Fruit fly (Drosophila melanogaster) whole organism, prepupa: Measurements from ENCODE around the gene CheA75a.

Experiments
- CG10631 ChIP-seq: fragments of 200-800 bp; sonication (Bioruptor generic); optimal IDR thresholded peaks from 2 replicates; lab custom pipeline; 2016; ENCODE audit warnings: missing biosample characterization, missing genetic modification characterization
- CG10669 ChIP-seq: fragments of 200-800 bp; sonication (Bioruptor generic); optimal IDR thresholded peaks from 3 replicates; lab custom pipeline; 2018; ENCODE audit warnings: missing biosample characterization, mild to moderate bottlenecking, missing genetic modification characterization, moderate library complexity
- CG11762 ChIP-seq: fragments of 200-800 bp; sonication (Bioruptor generic); optimal IDR thresholded peaks from 3 replicates; lab custom pipeline; 2016; ENCODE audit warnings: missing biosample characterization, missing genetic modification characterization; ENCODE audit not compliant: insufficient read depth
- CG11902 ChIP-seq: fragments of 200-800 bp; sonication (Bioruptor generic); optimal IDR thresholded peaks from 3 replicates; lab custom pipeline; 2016; ENCODE audit warnings: missing biosample characterization, missing genetic modification characterization
- CG15336 ChIP-seq: fragments of 200-800 bp; sonication (Bioruptor generic); IDR thresholded peaks from 2 replicates; pipeline ENCODE4 v1.3.6; 2022; ENCODE audit warnings: missing biosample characterization, missing genetic modification characterization
- CG16779 ChIP-seq: fragments of 200-800 bp; sonication (Bioruptor generic); optimal IDR thresholded peaks from 3 replicates; lab custom pipeline; 2017; ENCODE audit warnings: missing biosample characterization, mild to moderate bottlenecking, missing genetic modification characterization
- CG3032 ChIP-seq: fragments of 200-800 bp; optimal IDR thresholded peaks from 2 replicates; lab custom pipeline; 2019; ENCODE audit warnings: missing biosample characterization, mild to moderate bottlenecking, missing genetic modification characterization, moderate library complexity
- CG31627 ChIP-seq: fragments of 200-800 bp; sonication (Bioruptor generic); optimal IDR thresholded peaks from 3 replicates; lab custom pipeline; 2016; ENCODE audit warnings: missing biosample characterization, missing genetic modification characterization
- CG34406 ChIP-seq: fragments of 200-800 bp; sonication (Bioruptor generic); optimal IDR thresholded peaks from 3 replicates; lab custom pipeline; 2016; ENCODE audit warnings: missing biosample characterization, missing genetic modification characterization
- CG4318 ChIP-seq: fragments of 200-800 bp; sonication (Bioruptor generic); optimal IDR thresholded peaks from 3 replicates; lab custom pipeline; 2017; ENCODE audit warnings: missing biosample characterization, mild to moderate bottlenecking, missing genetic modification characterization
- CG6163 ChIP-seq: fragments of 200-800 bp; sonication (Bioruptor generic); IDR thresholded peaks from 3 replicates; pipeline ENCODE4 v1.3.6; 2022; ENCODE audit warnings: missing biosample characterization, missing genetic modification characterization
- CG6792 ChIP-seq: fragments of 200-800 bp; sonication (Bioruptor generic); optimal IDR thresholded peaks from 3 replicates; lab custom pipeline; 2016; ENCODE audit warnings: missing biosample characterization, missing genetic modification characterization
- CG6808 ChIP-seq: fragments of 200-800 bp; sonication (Bioruptor generic); optimal IDR thresholded peaks from 3 replicates; lab custom pipeline; 2017; ENCODE audit warnings: missing biosample characterization, missing genetic modification characterization, mild to moderate bottlenecking, moderate library complexity, missing genetic modification reagents
- CG7368 ChIP-seq: fragments of 200-800 bp; sonication (Bioruptor generic); optimal IDR thresholded peaks from 3 replicates; lab custom pipeline; 2016; ENCODE audit warnings: missing biosample characterization, missing genetic modification characterization
- CG8319 ChIP-seq: fragments of 200-800 bp; sonication (Bioruptor generic); optimal IDR thresholded peaks from 3 replicates; lab custom pipeline; 2016; ENCODE audit warnings: missing biosample characterization, missing genetic modification characterization
- CG8632 ChIP-seq: fragments of 200-800 bp; sonication (Bioruptor generic); optimal IDR thresholded peaks from 3 replicates; lab custom pipeline; 2016; ENCODE audit warnings: missing biosample characterization, missing genetic modification characterization
- CG9139 ChIP-seq: fragments of 200-800 bp; sonication (Bioruptor generic); optimal IDR thresholded peaks from 3 replicates; lab custom pipeline; 2017; ENCODE audit warnings: missing biosample characterization, mild to moderate bottlenecking, missing genetic modification characterization
- Eip75B ChIP-seq: fragments of 200-800 bp; sonication (Bioruptor generic); optimal IDR thresholded peaks from 3 replicates; lab custom pipeline; 2016; ENCODE audit warnings: missing biosample characterization, missing genetic modification characterization
- Eip78C ChIP-seq: fragments of 200-800 bp; sonication (Bioruptor generic); peaks from one replicate; lab custom pipeline; 2016; ENCODE audit warnings: missing biosample characterization, missing genetic modification characterization
- Ets21C ChIP-seq: fragments of 200-800 bp; sonication (Bioruptor generic); optimal IDR thresholded peaks from 3 replicates; lab custom pipeline; 2016; ENCODE audit warnings: missing biosample characterization, missing genetic modification characterization
- Gug ChIP-seq: fragments of 200-800 bp; sonication (Bioruptor generic); IDR thresholded peaks from 2 replicates; pipeline ENCODE4 v1.3.6; 2022; ENCODE audit warnings: missing biosample characterization, missing genetic modification characterization
- Hr38 ChIP-seq: sonication (Bioruptor generic); optimal IDR thresholded peaks from 2 replicates; lab custom pipeline; 2016; ENCODE audit warnings: missing biosample characterization, missing genetic modification characterization
- Hr39 ChIP-seq: fragments of 200-800 bp; sonication (Bioruptor generic); optimal IDR thresholded peaks from 2 replicates; lab custom pipeline; 2016; ENCODE audit warnings: missing biosample characterization, missing genetic modification characterization
- Hr4 ChIP-seq: fragments of 200-800 bp; sonication (Bioruptor generic); optimal IDR thresholded peaks from 3 replicates; lab custom pipeline; 2016; ENCODE audit warnings: missing biosample characterization, missing genetic modification characterization
- Lpt ChIP-seq: fragments of 200-800 bp; sonication (Bioruptor generic); optimal IDR thresholded peaks from 3 replicates; lab custom pipeline; 2016; ENCODE audit warnings: missing biosample characterization, missing genetic modification characterization
- Met ChIP-seq: fragments of 200-800 bp; sonication (Bioruptor generic); optimal IDR thresholded peaks from 3 replicates; lab custom pipeline; 2016; ENCODE audit warnings: missing biosample characterization, missing genetic modification characterization
- OdsH ChIP-seq: fragments of 200-800 bp; sonication (Bioruptor generic); optimal IDR thresholded peaks from 3 replicates; lab custom pipeline; 2016; ENCODE audit warnings: missing biosample characterization, missing genetic modification characterization
- Smox ChIP-seq: fragments of 200-800 bp; sonication (Bioruptor generic); optimal IDR thresholded peaks from 3 replicates; lab custom pipeline; 2016; ENCODE audit warnings: missing biosample characterization, missing genetic modification characterization
- Sox102F ChIP-seq: fragments of 200-800 bp; sonication (Bioruptor generic); optimal IDR thresholded peaks from 2 replicates; lab custom pipeline; 2016; ENCODE audit warnings: missing biosample characterization, mild to moderate bottlenecking, missing genetic modification characterization
- Sox14 ChIP-seq: fragments of 200-800 bp; sonication (Bioruptor generic); optimal IDR thresholded peaks from 3 replicates; lab custom pipeline; 2016; ENCODE audit warnings: missing biosample characterization, missing genetic modification characterization
- Sox15 ChIP-seq: fragments of 200-800 bp; sonication (Bioruptor generic); optimal IDR thresholded peaks from 3 replicates; lab custom pipeline; 2016; ENCODE audit warnings: missing biosample characterization, missing genetic modification characterization
- achi ChIP-seq: fragments of 200-800 bp; sonication (Bioruptor generic); optimal IDR thresholded peaks from 3 replicates; lab custom pipeline; 2016; ENCODE audit warnings: missing biosample characterization, missing genetic modification characterization
- acj6 ChIP-seq: fragments of 200-800 bp; sonication (Bioruptor generic); optimal IDR thresholded peaks from 3 replicates; lab custom pipeline; 2016; ENCODE audit warnings: missing biosample characterization, missing genetic modification characterization
- cyc ChIP-seq: fragments of 200-800 bp; sonication (Bioruptor generic); optimal IDR thresholded peaks from 3 replicates; lab custom pipeline; 2016; ENCODE audit warnings: missing biosample characterization, missing genetic modification characterization
- esn ChIP-seq: fragments of 200-800 bp; sonication (Bioruptor generic); optimal IDR thresholded peaks from 2 replicates; lab custom pipeline; 2016; ENCODE audit warnings: missing biosample characterization, mild to moderate bottlenecking, missing genetic modification characterization, moderate library complexity
- fd59A ChIP-seq: fragments of 200-800 bp; sonication (Bioruptor generic); optimal IDR thresholded peaks from 2 replicates; lab custom pipeline; 2017; ENCODE audit warnings: missing biosample characterization, mild to moderate bottlenecking, missing genetic modification characterization, missing genetic modification reagents
- fd85E ChIP-seq: fragments of 200-800 bp; sonication (Bioruptor generic); optimal IDR thresholded peaks from 3 replicates; lab custom pipeline; 2016; ENCODE audit warnings: missing biosample characterization, missing genetic modification characterization
- fkh ChIP-seq: fragments of 200-800 bp; sonication (Bioruptor generic); optimal IDR thresholded peaks from 3 replicates; lab custom pipeline; 2017; ENCODE audit warnings: missing biosample characterization, mild to moderate bottlenecking, missing genetic modification characterization, moderate library complexity
- lz ChIP-seq: fragments of 200-800 bp; sonication (Bioruptor generic); optimal IDR thresholded peaks from 3 replicates; lab custom pipeline; 2016; ENCODE audit warnings: missing biosample characterization, missing genetic modification characterization
- net ChIP-seq: fragments of 200-800 bp; sonication (Bioruptor generic); optimal IDR thresholded peaks from 3 replicates; lab custom pipeline; 2016; ENCODE audit warnings: missing biosample characterization, missing genetic modification characterization
- spab ChIP-seq: fragments of 200-800 bp; sonication (Bioruptor generic); optimal IDR thresholded peaks from 2 replicates; lab custom pipeline; 2017; ENCODE audit warnings: missing biosample characterization, mild to moderate bottlenecking, missing genetic modification characterization, missing genetic modification reagents
- ss ChIP-seq, 2 experiments: fragments of 200-800 bp; sonication (Bioruptor generic); optimal IDR thresholded peaks; 2 replicates in 1 of 2; 3 replicates in 1 of 2; lab custom pipeline; 2017 to 2018; ENCODE audit warnings: mild to moderate bottlenecking in 2 of 2, missing biosample characterization in 2 of 2, missing genetic modification characterization in 2 of 2, moderate library complexity in 1 of 2
- svp ChIP-seq: fragments of 200-800 bp; sonication (Bioruptor generic); peaks from one replicate; lab custom pipeline; 2016; ENCODE audit warnings: missing biosample characterization, missing genetic modification characterization
- topi ChIP-seq: fragments of 200-800 bp; sonication (Bioruptor generic); optimal IDR thresholded peaks from 3 replicates; lab custom pipeline; 2016; ENCODE audit warnings: missing biosample characterization, missing genetic modification characterization
- vri ChIP-seq: fragments of 200-800 bp; sonication (Bioruptor generic); optimal IDR thresholded peaks from 3 replicates; lab custom pipeline; 2016; ENCODE audit warnings: missing biosample characterization, mild to moderate bottlenecking, missing genetic modification characterization

Gene CheA75a

DNA sequence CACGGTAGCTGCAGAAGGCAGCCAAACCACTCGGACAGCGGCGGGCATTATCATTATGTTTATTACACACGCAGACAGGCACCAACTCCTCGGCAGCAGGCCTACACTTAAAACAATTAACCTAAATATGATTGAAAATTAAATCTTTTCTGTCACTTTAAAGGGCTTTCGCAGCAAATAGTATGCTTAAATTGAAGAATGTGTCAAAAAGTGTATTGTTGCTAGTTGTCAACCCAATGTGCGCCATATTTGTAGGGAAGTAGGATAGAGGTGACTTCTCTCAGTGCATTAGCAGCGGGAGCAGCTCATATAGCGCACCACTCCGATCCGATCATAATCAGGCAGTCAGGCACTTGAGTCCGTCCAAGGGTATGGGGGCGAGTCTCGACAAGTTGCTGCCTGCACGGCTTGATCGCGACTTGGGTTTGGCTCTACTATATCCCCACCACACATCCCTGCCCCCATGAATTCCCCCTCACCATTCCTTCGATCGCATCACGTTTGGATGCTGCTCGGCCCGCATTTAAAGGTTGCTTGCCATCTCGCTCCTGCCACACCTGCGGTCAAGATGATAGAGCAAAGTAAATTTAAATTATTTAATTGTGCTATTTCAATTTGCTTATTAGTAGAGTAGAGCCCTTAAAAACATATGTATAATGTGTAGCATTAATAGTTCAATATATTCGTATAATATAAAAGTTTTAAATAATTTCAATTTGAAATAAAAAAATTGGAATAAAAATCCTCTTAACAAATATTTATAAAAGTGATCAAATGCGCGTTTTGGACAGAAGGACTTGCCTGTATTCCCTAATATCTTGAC, 15.9 kb upstream of the CheA75a start (continued):
- TF ChIP-seq Lpt (peak; percentile 91), CG11902 (GFP tag; lab: Kevin White, UChicago) (peak; percentile 96), Hr38 (GFP tag; lab: Kevin White, UChicago) (peak; percentile 65), achi (peak; percentile 96), CG9139 (peak; percentile 92), fd85E (GFP tag; lab: Kevin White, UChicago) (peak; percentile 93), Sox15 (GFP tag; lab: Kevin White, UChicago) (peak; percentile 96), CG15336 (peak; percentile 96), CG6792 (peak; percentile 98), CG8319 (GFP tag; lab: Kevin White, UChicago) (peak; percentile 95), Sox14 (GFP tag; lab: Kevin White, UChicago) (peak; percentile 99), CG11762 (GFP tag; lab: Kevin White, UChicago) (peak; percentile 97), esn (GFP tag; lab: Kevin White, UChicago) (peak; percentile 97), lz (GFP tag; lab: Kevin White, UChicago) (peak; percentile 98)

DNA sequence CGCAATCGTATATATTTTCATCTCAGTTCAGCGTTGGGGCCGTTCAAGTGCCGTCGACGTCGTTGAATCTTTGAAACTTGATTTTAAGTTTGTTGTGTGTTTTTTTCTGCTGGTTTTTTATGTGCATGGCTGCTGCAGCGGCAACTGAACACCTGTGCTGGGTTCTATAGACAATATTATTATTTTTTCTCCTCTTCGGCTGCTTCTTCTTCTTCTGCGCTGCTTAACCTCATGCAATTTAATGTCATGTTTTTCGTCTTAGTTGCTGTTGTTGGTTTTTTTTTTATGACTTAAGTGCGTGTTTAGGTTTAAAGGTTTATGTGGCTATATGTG, 15.3 kb upstream of the CheA75a start:
- no peak for TF ChIP-seq CG10631 (GFP tag; lab: Kevin White, UChicago)
- TF ChIP-seq Eip78C (GFP tag; lab: Kevin White, UChicago), result no peak
- TF ChIP-seq Sox102F, result peak; percentile 56
- TF ChIP-seq vri (GFP tag; lab: Kevin White, UChicago), result peak; percentile 55
- TF ChIP-seq fkh (GFP tag; lab: Kevin White, UChicago), result no peak
- no peak for TF ChIP-seq fd59A
- TF ChIP-seq CG10669, result no peak
- no peak for TF ChIP-seq net (GFP tag; lab: Kevin White, UChicago)

DNA sequence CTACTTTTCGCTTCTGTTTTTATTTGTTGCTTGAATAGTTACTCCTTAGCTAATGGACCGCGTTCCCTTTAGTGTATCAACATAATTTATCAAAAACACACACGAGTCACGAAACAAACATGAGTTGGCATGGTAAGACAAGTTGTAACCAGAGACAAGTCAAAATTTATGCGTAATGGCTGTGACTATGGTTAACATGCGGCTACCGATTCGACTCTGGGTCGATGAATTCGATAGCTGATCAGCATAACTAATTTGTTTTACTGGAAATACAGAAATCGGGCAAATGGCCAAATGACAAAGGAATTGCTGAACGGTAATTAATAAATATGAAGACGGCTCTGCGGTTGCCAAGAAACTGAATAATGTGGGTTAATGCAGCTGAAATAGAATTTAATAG, 14.1 kb upstream of the CheA75a start:
- TF ChIP-seq acj6 (GFP tag; lab: Kevin White, UChicago), result no peak
- no peak for TF ChIP-seq CG9139
- no peak for TF ChIP-seq OdsH (GFP tag; lab: Kevin White, UChicago)
- TF ChIP-seq CG3032 (tag; lab: Kevin White, UChicago), result no peak
- TF ChIP-seq Met, result no peak
- no peak for TF ChIP-seq Gug (GFP tag; lab: Robert Waterston, UW)
- TF ChIP-seq ss (GFP tag; optimal IDR thresholded peaks at IDR 0.05; lab: Kevin White, UChicago), result no peak
- no peak for TF ChIP-seq CG6808
- no peak for TF ChIP-seq CG10669
- TF ChIP-seq Hr4 (GFP tag; lab: Kevin White, UChicago), result no peak
- no peak for TF ChIP-seq Ets21C (GFP tag; lab: Kevin White, UChicago)
- TF ChIP-seq CG6163 (GFP tag; lab: Robert Waterston, UW), result no peak
- TF ChIP-seq CG16779 (tag; lab: Kevin White, UChicago), result no peak
- no peak for TF ChIP-seq spab
- TF ChIP-seq CG31627, result no peak

DNA sequence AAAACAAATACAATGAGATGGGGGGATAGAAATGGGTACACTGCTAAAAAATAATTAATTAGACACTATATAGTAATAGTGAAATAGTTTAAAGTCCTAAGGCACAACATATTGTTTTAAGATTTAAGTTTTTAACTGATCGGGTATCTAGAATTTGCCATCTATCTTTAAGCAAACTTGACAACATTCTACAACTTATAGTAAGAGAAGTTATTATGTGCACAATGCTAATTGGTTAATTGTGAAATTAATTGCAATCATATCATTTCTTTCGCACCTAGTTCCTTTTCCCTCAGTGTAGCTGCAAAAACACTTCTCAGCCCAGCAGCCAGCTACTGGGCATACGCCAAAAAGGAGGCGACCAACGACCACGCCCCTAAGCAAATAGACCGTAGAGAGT, 13.3 kb upstream of the CheA75a start:
- TF ChIP-seq fd85E (GFP tag; lab: Kevin White, UChicago), result no peak
- TF ChIP-seq cyc, result peak; percentile 42
- no peak for TF ChIP-seq Hr38 (GFP tag; lab: Kevin White, UChicago)
- peak; percentile 59 for TF ChIP-seq CG34406 (GFP tag; lab: Kevin White, UChicago)
- peak; percentile 26 for TF ChIP-seq Smox
- TF ChIP-seq topi (GFP tag; lab: Kevin White, UChicago), result peak; percentile 68
- TF ChIP-seq CG4318, result peak; percentile 79
- peak; percentile 67 for TF ChIP-seq svp (GFP tag; lab: Kevin White, UChicago)
- TF ChIP-seq fd59A, result peak; percentile 89
- peak; percentile 96 for TF ChIP-seq Eip78C (GFP tag; lab: Kevin White, UChicago)
- peak; percentile 65 for TF ChIP-seq CG8632 (GFP tag; lab: Kevin White, UChicago)
- peak; percentile 85 for TF ChIP-seq CG6808
- no peak for TF ChIP-seq Ets21C (GFP tag; lab: Kevin White, UChicago)
- peak; percentile 90 for TF ChIP-seq CG10631 (GFP tag; lab: Kevin White, UChicago)
- peak; percentile 51 for TF ChIP-seq lz (GFP tag; lab: Kevin White, UChicago)
- TF ChIP-seq Hr39, result peak; percentile 48
- peak; percentile 58 for TF ChIP-seq CG7368
- TF ChIP-seq CG3032 (tag; lab: Kevin White, UChicago), result peak; percentile 91
- peak; percentile 82 for TF ChIP-seq CG10669
- TF ChIP-seq Eip75B (GFP tag; lab: Kevin White, UChicago), result peak; percentile 83
- TF ChIP-seq CG31627, result peak; percentile 44
- peak; percentile 63 for TF ChIP-seq Met
- peak; percentile 84 for TF ChIP-seq Hr4 (GFP tag; lab: Kevin White, UChicago)
